Fruit fly (Drosophila melanogaster) whole organism, embryonic: Measurements from ENCODE around the gene CG9886.
A peak's percentile ranks its signal among the peaks of the same experiment; 100 is the strongest.

Experiments used
- Aef1 ChIP-seq: fragments of 200-800 bp; sonication (Bioruptor generic); IDR thresholded peaks from 3 replicates; pipeline ENCODE4 v1.3.6; 2022; ENCODE audit warnings: missing biosample characterization, missing genetic modification characterization
- Awh ChIP-seq: fragments of 200-800 bp; sonication (Bioruptor generic); IDR thresholded peaks from 2 replicates; pipeline ENCODE4, ENCODE4 v1.3.6; 2022; ENCODE audit warnings: missing biosample characterization, missing genetic modification characterization
- BEAF-32 ChIP-seq: fragments of 200-800 bp; sonication (Bioruptor generic); optimal IDR thresholded peaks from 3 replicates; lab custom pipeline; 2017; ENCODE audit warnings: missing biosample characterization, missing genetic modification characterization, mild to moderate bottlenecking, moderate library complexity, missing genetic modification reagents
- CG11398 ChIP-seq: fragments of 200-800 bp; sonication (Bioruptor generic); optimal IDR thresholded peaks from 2 replicates; lab custom pipeline; 2016; ENCODE audit warnings: missing biosample characterization, missing genetic modification characterization
- CG12104 ChIP-seq: fragments of 200-800 bp; sonication (Bioruptor generic); optimal IDR thresholded peaks from 3 replicates; lab custom pipeline; 2016; ENCODE audit warnings: missing biosample characterization, missing genetic modification characterization
- CG14860 ChIP-seq: fragments of 200-800 bp; sonication (Bioruptor generic); IDR thresholded peaks from 3 replicates; pipeline ENCODE4 v1.3.6; 2022; ENCODE audit warnings: missing biosample characterization, missing genetic modification characterization; ENCODE audit not compliant: partially characterized antibody
- CG15269 ChIP-seq: fragments of 200-800 bp; sonication (Bioruptor generic); optimal IDR thresholded peaks from 2 replicates; lab custom pipeline; 2018; ENCODE audit warnings: missing biosample characterization, mild to moderate bottlenecking, missing genetic modification characterization, moderate library complexity
- CG16813 ChIP-seq: fragments of 200-800 bp; sonication (Bioruptor generic); IDR thresholded peaks from 3 replicates; pipeline ENCODE4 v1.3.6; 2022; ENCODE audit warnings: missing biosample characterization, missing genetic modification characterization; ENCODE audit not compliant: partially characterized antibody
- CG17568 ChIP-seq: fragments of 200-800 bp; sonication (Bioruptor generic); optimal IDR thresholded peaks from 2 replicates; lab custom pipeline; 2018; ENCODE audit warnings: missing biosample characterization, mild to moderate bottlenecking, missing genetic modification characterization, moderate library complexity
- CG2712 ChIP-seq: fragments of 200-800 bp; optimal IDR thresholded peaks from 3 replicates; lab custom pipeline; 2019; ENCODE audit warnings: missing biosample characterization, mild to moderate bottlenecking, missing genetic modification characterization, moderate library complexity
- CG30020 ChIP-seq: fragments of 200-800 bp; optimal IDR thresholded peaks from 2 replicates; lab custom pipeline; 2019; ENCODE audit warnings: missing biosample characterization, mild to moderate bottlenecking, missing genetic modification characterization, moderate library complexity
- CG30431 ChIP-seq: fragments of 200-800 bp; sonication (Bioruptor generic); optimal IDR thresholded peaks from 2 replicates; lab custom pipeline; 2017; ENCODE audit warnings: missing biosample characterization, missing genetic modification characterization
- CG3281 ChIP-seq: fragments of 200-800 bp; sonication (Bioruptor generic); optimal IDR thresholded peaks from 3 replicates; lab custom pipeline; 2017; ENCODE audit warnings: missing biosample characterization, mild to moderate bottlenecking, missing genetic modification characterization
- CG34422 ChIP-seq: fragments of 200-800 bp; sonication (Bioruptor generic); IDR thresholded peaks from 3 replicates; pipeline ENCODE4 v1.3.6; 2022; ENCODE audit warnings: missing biosample characterization, missing genetic modification characterization
- CG3847 ChIP-seq: fragments of 200-800 bp; sonication (Bioruptor generic); IDR thresholded peaks from 2 replicates; pipeline ENCODE4 v1.3.6; 2022; ENCODE audit warnings: missing biosample characterization, missing genetic modification characterization
- CG43689 ChIP-seq: fragments of 200-800 bp; sonication (Bioruptor generic); IDR thresholded peaks from 2 replicates; pipeline ENCODE4 v1.3.6; 2022; ENCODE audit warnings: missing biosample characterization, missing genetic modification characterization
- CG4820 ChIP-seq: fragments of 200-800 bp; sonication (Bioruptor generic); optimal IDR thresholded peaks from 3 replicates; lab custom pipeline; 2016; ENCODE audit warnings: missing biosample characterization, missing genetic modification characterization
- CG5180 ChIP-seq: fragments of 200-800 bp; sonication (Bioruptor generic); optimal IDR thresholded peaks from 3 replicates; lab custom pipeline; 2017; ENCODE audit warnings: missing biosample characterization, missing genetic modification characterization, mild to moderate bottlenecking, moderate library complexity, missing genetic modification reagents
- CG6175 ChIP-seq: fragments of 200-800 bp; sonication (Bioruptor generic); IDR thresholded peaks from 3 replicates; pipeline ENCODE4 v1.3.6; 2022; ENCODE audit warnings: missing biosample characterization, missing genetic modification characterization
- CG7271 ChIP-seq: fragments of 200-800 bp; sonication (Bioruptor generic); optimal IDR thresholded peaks from 2 replicates; lab custom pipeline; 2018; ENCODE audit warnings: missing biosample characterization, mild to moderate bottlenecking, missing genetic modification characterization, moderate library complexity
- CG8359 ChIP-seq: fragments of 200-800 bp; sonication (Bioruptor generic); optimal IDR thresholded peaks from 2 replicates; lab custom pipeline; 2017; ENCODE audit warnings: missing biosample characterization, mild to moderate bottlenecking, missing genetic modification characterization, borderline replicate concordance
- CG9797 ChIP-seq: fragments of 200-800 bp; sonication (Bioruptor generic); optimal IDR thresholded peaks from 3 replicates; lab custom pipeline; 2018; ENCODE audit warnings: missing biosample characterization, mild to moderate bottlenecking, missing genetic modification characterization
- CG9876 ChIP-seq: fragments of 200-800 bp; sonication (Bioruptor generic); optimal IDR thresholded peaks from 2 replicates; lab custom pipeline; 2016; ENCODE audit warnings: missing biosample characterization, missing genetic modification characterization
- CG9932 ChIP-seq: fragments of 200-800 bp; sonication (Bioruptor generic); IDR thresholded peaks from 2 replicates; pipeline ENCODE4 v1.3.6; 2022; ENCODE audit warnings: missing biosample characterization, missing genetic modification characterization
- CTCF ChIP-seq: fragments of 200-800 bp; sonication (Bioruptor generic); optimal IDR thresholded peaks from 2 replicates; lab custom pipeline; 2017; ENCODE audit warnings: missing biosample characterization, mild to moderate bottlenecking, missing genetic modification characterization, moderate library complexity
- D19B ChIP-seq: fragments of 200-800 bp; sonication (Bioruptor generic); optimal IDR thresholded peaks from 2 replicates; lab custom pipeline; 2017; ENCODE audit warnings: missing biosample characterization, mild to moderate bottlenecking, missing genetic modification characterization
- E2f2 ChIP-seq: fragments of 200-800 bp; sonication (Bioruptor generic); IDR thresholded peaks from 2 replicates; pipeline ENCODE4 v1.3.6; 2022; ENCODE audit warnings: missing biosample characterization, missing genetic modification characterization
- HHEX ChIP-seq: fragments of 200-800 bp; sonication (Bioruptor generic); optimal IDR thresholded peaks from 3 replicates; lab custom pipeline; 2017; ENCODE audit warnings: missing biosample characterization, mild to moderate bottlenecking, missing genetic modification characterization, missing genetic modification reagents
- Oaz ChIP-seq: fragments of 200-800 bp; sonication (Bioruptor generic); IDR thresholded peaks from 2 replicates; pipeline ENCODE4 v1.3.6; 2022; ENCODE audit warnings: missing biosample characterization, missing genetic modification characterization
- Sry-β ChIP-seq: fragments of 200-800 bp; sonication (Bioruptor generic); optimal IDR thresholded peaks from 2 replicates; lab custom pipeline; 2018; ENCODE audit warnings: missing biosample characterization, mild to moderate bottlenecking, missing genetic modification characterization, moderate library complexity
- Vsx1 ChIP-seq: fragments of 200-800 bp; sonication (Bioruptor generic); optimal IDR thresholded peaks from 2 replicates; lab custom pipeline; 2017; ENCODE audit warnings: missing biosample characterization, mild to moderate bottlenecking, missing genetic modification characterization, missing genetic modification reagents
- ab ChIP-seq: fragments of 200-800 bp; sonication (Bioruptor generic); optimal IDR thresholded peaks from 2 replicates; lab custom pipeline; 2016; ENCODE audit warnings: missing biosample characterization, missing genetic modification characterization
- ems ChIP-seq: fragments of 200-800 bp; sonication (Bioruptor generic); optimal IDR thresholded peaks from 3 replicates; lab custom pipeline; 2016; ENCODE audit warnings: missing biosample characterization, missing genetic modification characterization
- gfzf ChIP-seq: fragments of 200-800 bp; sonication (Bioruptor generic); optimal IDR thresholded peaks from 2 replicates; lab custom pipeline; 2016; ENCODE audit warnings: missing biosample characterization, mild to moderate bottlenecking, missing genetic modification characterization, moderate library complexity
- hkb ChIP-seq, 2 experiments: fragments of 200-800 bp in 1 of 2; fragments of >200 bp in 1 of 2; sonication (Bioruptor generic) in 1 of 2; IDR thresholded peaks in 1 of 2; optimal IDR thresholded peaks in 1 of 2; 2 replicates each; pipeline versions ENCODE4 v1.3.6 to Lab custom; 2017 to 2022; ENCODE audit warnings: missing biosample characterization in 1 of 2, missing genetic modification characterization in 1 of 2
- insv ChIP-seq, 2 experiments: fragments of 200-800 bp; sonication (Bioruptor generic); optimal IDR thresholded peaks; 3 replicates each; lab custom pipeline; 2016 to 2018; ENCODE audit warnings: missing biosample characterization in 2 of 2, missing genetic modification characterization in 2 of 2
- lab ChIP-seq: fragments of 200-800 bp; sonication (Bioruptor generic); optimal IDR thresholded peaks from 3 replicates; lab custom pipeline; 2017; ENCODE audit warnings: missing biosample characterization, missing genetic modification characterization, mild to moderate bottlenecking, moderate library complexity, missing genetic modification reagents
- onecut ChIP-seq: fragments of 200-800 bp; sonication (Bioruptor generic); IDR thresholded peaks from 2 replicates; pipeline ENCODE4 v1.3.6; 2022; ENCODE audit warnings: missing biosample characterization, missing genetic modification characterization
- pnt ChIP-seq: fragments of 200-800 bp; sonication (Bioruptor generic); optimal IDR thresholded peaks from 3 replicates; lab custom pipeline; 2016; ENCODE audit warnings: missing biosample characterization, missing genetic modification characterization
- pzg ChIP-seq: fragments of 200-800 bp; sonication (Bioruptor generic); optimal IDR thresholded peaks from 3 replicates; lab custom pipeline; 2018; ENCODE audit warnings: missing biosample characterization, mild to moderate bottlenecking, missing genetic modification characterization, moderate library complexity
- scrt ChIP-seq: fragments of 200-800 bp; sonication (Bioruptor generic); optimal IDR thresholded peaks from 2 replicates; lab custom pipeline; 2018; ENCODE audit warnings: missing biosample characterization, mild to moderate bottlenecking, missing genetic modification characterization, moderate library complexity
- sd ChIP-seq: fragments of 200-800 bp; sonication (Bioruptor generic); optimal IDR thresholded peaks from 3 replicates; lab custom pipeline; 2018; ENCODE audit warnings: missing biosample characterization, mild to moderate bottlenecking, missing genetic modification characterization, moderate library complexity
- seq ChIP-seq: fragments of 200-800 bp; sonication (Bioruptor generic); IDR thresholded peaks from 2 replicates; pipeline ENCODE4 v1.3.6; 2022; ENCODE audit warnings: missing biosample characterization, missing genetic modification characterization
- sna ChIP-seq: fragments of 200-800 bp; sonication (Bioruptor generic); IDR thresholded peaks from 2 replicates; pipeline ENCODE4 v1.3.6; 2022; ENCODE audit warnings: missing biosample characterization, missing genetic modification characterization; ENCODE audit not compliant: partially characterized antibody
- tio ChIP-seq: fragments of 200-800 bp; sonication (Bioruptor generic); optimal IDR thresholded peaks from 2 replicates; lab custom pipeline; 2017; ENCODE audit warnings: missing biosample characterization, missing genetic modification characterization, inconsistent platforms
- unc-4 ChIP-seq: fragments of 200-800 bp; sonication (Bioruptor generic); IDR thresholded peaks from 2 replicates; pipeline ENCODE4 v1.3.6; 2022; ENCODE audit warnings: missing biosample characterization, missing genetic modification characterization; ENCODE audit not compliant: partially characterized antibody
- yki ChIP-seq: fragments of >200 bp; optimal IDR thresholded peaks from 3 replicates; lab custom pipeline; 2018
- zen ChIP-seq: fragments of 200-800 bp; sonication (Bioruptor generic); optimal IDR thresholded peaks from 3 replicates; lab custom pipeline; 2018; ENCODE audit warnings: missing biosample characterization, mild to moderate bottlenecking, missing genetic modification characterization, moderate library complexity

CG9886 gene

dm6 chr2L:2373818-2374746 lies 46.5 kb upstream of the CG9886 start, which contains the start of the genes CG3609 and CG15390 (continued):
- TF ChIP-seq CG14860 (GFP tag; lab: Robert Waterston, UW), result no peak
- peak; percentile 72 for TF ChIP-seq onecut
- TF ChIP-seq CG30020 (tag; lab: Kevin White, UChicago), result peak; percentile 63
- 0 out of 3 replicates have a peak, but pooled peaks have one; percentile 48 for TF ChIP-seq CG6175 (GFP tag; lab: Robert Waterston, UW)
- TF ChIP-seq scrt (GFP tag; lab: Kevin White, UChicago), result peak; percentile 58
- no peak for TF ChIP-seq yki (lab: Kevin White, UChicago)
- peak; percentile 30 for TF ChIP-seq gfzf (GFP tag; lab: Kevin White, UChicago)
- no peak for TF ChIP-seq CG16813 (GFP tag; lab: Robert Waterston, UW)
- no peak for TF ChIP-seq sna (GFP tag; lab: Robert Waterston, UW)
- TF ChIP-seq hkb (optimal IDR thresholded peaks at IDR 0.05; lab: Kevin White, UChicago), result no peak
- peak; percentile 68 for TF ChIP-seq hkb (GFP tag; IDR thresholded peaks at IDR 0.05; lab: Robert Waterston, UW)
- TF ChIP-seq CG3847 (GFP tag; lab: Robert Waterston, UW), result peak; percentile 86
- TF ChIP-seq tio (GFP tag; lab: Kevin White, UChicago), result peak; percentile 23
- TF ChIP-seq CG8359 (GFP tag; lab: Kevin White, UChicago), result no peak
- peak; percentile 74 for TF ChIP-seq Awh (GFP tag; lab: Robert Waterston, UW)
- peak; percentile 22 for TF ChIP-seq CG12104 (GFP tag; lab: Kevin White, UChicago)
- TF ChIP-seq CG11398 (GFP tag; lab: Kevin White, UChicago), result peak; percentile 79
- peak; percentile 62 for TF ChIP-seq HHEX (GFP tag; lab: Kevin White, UChicago)
- TF ChIP-seq pnt (GFP tag; lab: Kevin White, UChicago), result peak; percentile 67
- peak; percentile 89 for TF ChIP-seq sd
- 0 out of 2 replicates have a peak, but pooled peaks have one; percentile 9 for TF ChIP-seq CG43689 (GFP tag; lab: Robert Waterston, UW)
- TF ChIP-seq E2f2 (GFP tag; lab: Robert Waterston, UW), result peak; percentile 58
- peak; percentile 76 for TF ChIP-seq CG4820 (GFP tag; lab: Kevin White, UChicago)
- no peak for TF ChIP-seq CTCF
- TF ChIP-seq lab (GFP tag; lab: Kevin White, UChicago), result peak; percentile 80
- TF ChIP-seq CG3281 (GFP tag; lab: Kevin White, UChicago), result peak; percentile 66
- TF ChIP-seq CG9797 (GFP tag; lab: Kevin White, UChicago), result no peak
- TF ChIP-seq Vsx1 (GFP tag; lab: Kevin White, UChicago), result no peak
- peak; percentile 85 for TF ChIP-seq CG34422 (GFP tag; lab: Robert Waterston, UW)
- peak; percentile 91 for TF ChIP-seq ems
- TF ChIP-seq Sry-β, result peak; percentile 33
- peak; percentile 14 for TF ChIP-seq CG30431 (GFP tag; lab: Kevin White, UChicago)
- TF ChIP-seq zen, result peak; percentile 75
- TF ChIP-seq pzg, result peak; percentile 80
- TF ChIP-seq CG15269, result peak; percentile 77
- TF ChIP-seq Oaz, result peak; percentile 39
- TF ChIP-seq CG2712, result peak; percentile 64
- no peak for TF ChIP-seq CG5180
- peak; percentile 80 for TF ChIP-seq ab (GFP tag; lab: Kevin White, UChicago)
- peak; percentile 75 for TF ChIP-seq CG9876 (GFP tag; lab: Kevin White, UChicago)
- peak; percentile 40 for TF ChIP-seq BEAF-32 (GFP tag; lab: Kevin White, UChicago)
- no peak for TF ChIP-seq D19B (GFP tag; lab: Kevin White, UChicago)
- TF ChIP-seq CG17568, result peak; percentile 79
- TF ChIP-seq Aef1 (GFP tag; lab: Robert Waterston, UW), result peak; percentile 45; the same call in 1 of the 3 replicates
- TF ChIP-seq CG9932 (GFP tag; lab: Robert Waterston, UW), result peak; percentile 97
- no peak for TF ChIP-seq seq (GFP tag; lab: Robert Waterston, UW)
- TF ChIP-seq CG7271 (tag; lab: Kevin White, UChicago), result no peak
- TF ChIP-seq unc-4 (GFP tag; lab: Robert Waterston, UW), result peak; percentile 55; the same call in 1 of the 2 replicates
- peak in 1 of 2 experiments; percentile 41 for TF ChIP-seq insv (GFP tag; optimal IDR thresholded peaks at IDR 0.05; lab: Kevin White, UChicago)
